Worm (Caenorhabditis elegans) whole organism, L3 larva: ENCODE data around the gene F54B3.4.

Experiments used
- ama-1 ChIP-seq: fragments of 150-350 bp; optimal IDR thresholded peaks from 2 replicates; lab custom pipeline; 2018
- ceh-16 ChIP-seq: sonication (generic microtip); optimal IDR thresholded peaks from 2 replicates; lab custom pipeline; 2017; ENCODE audit warnings: missing biosample characterization, missing genetic modification characterization
- elt-1 ChIP-seq: fragments of 150-350 bp; optimal IDR thresholded peaks from 2 replicates; lab custom pipeline; 2014; ENCODE audit warnings: missing biosample characterization, missing genetic modification characterization
- unc-39 ChIP-seq: sonication (generic microtip); optimal IDR thresholded peaks from 4 replicates; lab custom pipeline; 2017; ENCODE audit warnings: missing biosample characterization, missing genetic modification characterization

DNA sequence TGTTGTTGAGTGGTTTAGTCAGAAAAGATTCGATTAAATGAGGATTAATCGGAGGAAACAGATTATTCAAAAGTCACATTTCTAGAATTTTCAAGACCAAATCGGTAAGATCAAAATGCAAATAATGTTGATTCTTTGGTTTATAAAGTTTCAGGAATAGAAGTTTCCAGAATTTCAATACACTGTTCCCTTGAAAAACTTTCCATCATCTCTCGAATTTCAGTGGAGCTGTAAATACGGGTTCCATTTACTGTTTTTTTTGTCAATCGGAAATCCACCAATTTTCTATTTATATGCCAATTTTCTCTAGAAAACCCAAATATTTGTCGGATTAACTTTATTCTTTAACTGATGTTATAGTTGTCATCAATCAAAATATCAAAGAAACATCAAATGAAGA, 12.2 kb upstream of the F54B3.4 start:
- no peak for TF ChIP-seq ceh-16 (tag; lab: Kevin White, UChicago)
- no peak for TF ChIP-seq ama-1
- no peak for TF ChIP-seq unc-39 (tag; lab: Kevin White, UChicago)
- no peak for TF ChIP-seq elt-1 (tag; lab: Kevin White, UChicago)
